Fruit fly (Drosophila melanogaster) S2 (cell line): ENCODE data around the gene eIF4A.

Experiments used
- CG8478 ChIP-seq: fragments of >200 bp; optimal IDR thresholded peaks from 2 replicates; lab custom pipeline; 2018
- CTCF ChIP-seq, 2 experiments: fragments of >200 bp; optimal IDR thresholded peaks; 2 replicates each; lab custom pipeline; 2018

DNA sequence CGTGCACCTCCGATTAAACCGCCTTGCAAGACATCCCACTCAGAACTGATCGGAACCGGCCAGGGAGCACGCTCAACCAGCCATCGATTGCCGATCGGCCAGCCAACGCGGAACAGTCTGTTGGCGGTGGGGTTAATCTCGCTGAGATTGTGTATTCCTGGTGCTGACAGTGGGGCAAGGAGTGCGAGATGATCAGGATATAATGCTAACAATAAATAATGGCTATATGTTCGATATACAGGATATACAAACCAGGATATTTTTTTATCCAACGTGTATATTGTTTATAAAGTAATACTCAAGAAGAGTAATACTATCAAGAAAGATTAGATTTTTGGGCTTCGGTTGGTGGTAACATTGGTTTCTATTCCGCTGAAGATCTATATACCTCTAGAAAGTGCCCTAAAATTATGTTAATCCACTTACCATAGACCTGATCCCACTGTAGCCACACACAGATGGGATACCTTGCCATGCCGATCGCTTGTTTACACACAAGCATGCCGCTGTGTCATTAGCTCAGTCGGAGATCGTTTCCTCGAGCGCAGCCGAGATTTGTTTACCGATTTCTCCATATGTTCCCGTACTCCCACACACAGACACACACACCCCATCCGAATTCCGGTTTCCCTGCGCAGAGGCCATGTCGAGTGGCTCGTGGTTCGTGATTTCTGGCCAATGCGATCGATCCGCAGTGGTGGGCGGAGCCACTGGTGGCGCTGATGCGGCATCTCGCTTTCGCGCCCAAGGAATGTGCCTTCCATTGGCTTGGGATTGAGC lies 38.0 kb downstream of the eIF4A start, which contains the start of gene H2.0:
- no peak for TF ChIP-seq CTCF (optimal IDR thresholded peaks at IDR 0.05; lab: Kevin White, UChicago)
- no peak for TF ChIP-seq CG8478 (lab: Kevin White, UChicago)
